Worm (Caenorhabditis elegans): Measurements from ENCODE around the gene nas-32.

DNA sequence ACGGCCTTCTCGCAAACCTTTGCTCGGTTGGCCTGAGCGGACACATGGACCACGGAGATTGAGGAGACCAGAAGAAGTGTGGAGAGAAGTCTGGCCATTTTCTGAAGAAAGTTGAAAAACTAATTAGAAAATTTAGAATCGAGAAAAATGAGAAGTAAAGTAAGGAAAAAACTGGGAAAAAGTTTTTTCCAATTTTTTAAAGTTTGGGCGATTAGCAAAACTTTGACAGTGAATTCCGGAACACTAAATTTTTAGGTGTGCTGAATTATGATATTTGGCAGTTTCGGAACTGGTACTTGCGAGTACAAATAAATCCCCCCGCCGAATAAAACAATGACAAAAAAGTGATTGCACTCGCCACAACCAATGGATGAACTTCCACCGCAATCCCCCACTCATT is 32.3 kb downstream of the nas-32 start, which contains the start of gene T02B11.3:
- TF ChIP-seq ama-1 (optimal IDR thresholded peaks at IDR 0.05) (no peak), ama-1 (GFP tag; optimal IDR thresholded peaks at IDR 0.05) (no peak), nhr-90 (tag; optimal IDR thresholded peaks at IDR 0.05) (no peak), dpl-1 (GFP tag; optimal IDR thresholded peaks at IDR 0.05) (no peak), attf-5 (GFP tag; optimal IDR thresholded peaks at IDR 0.05) (no peak), unc-62 (GFP tag; optimal IDR thresholded peaks at IDR 0.05) (no peak), C06A6.2 (GFP tag; conservative IDR thresholded peaks at IDR 0.05) (no peak), lin-35 (GFP tag; optimal IDR thresholded peaks at IDR 0.05) (no peak), hrde-1 (tag; optimal IDR thresholded peaks at IDR 0.05; ENCODE audit: borderline replicate concordance) (no peak)

All from whole organism, young adult.